Fruit fly (Drosophila melanogaster) whole organism, prepupa: ENCODE measurements around the gene Hap40.

Experiments
- CG10669 ChIP-seq: fragments of 200-800 bp; sonication (Bioruptor generic); optimal IDR thresholded peaks from 3 replicates; lab custom pipeline; 2018; ENCODE audit warnings: missing biosample characterization, mild to moderate bottlenecking, missing genetic modification characterization, moderate library complexity
- CG11294 ChIP-seq: fragments of 200-800 bp; sonication (Bioruptor generic); IDR thresholded peaks from 2 replicates; pipeline ENCODE4 v1.3.6; 2022; ENCODE audit warnings: missing biosample characterization, missing genetic modification characterization
- CG11902 ChIP-seq: fragments of 200-800 bp; sonication (Bioruptor generic); optimal IDR thresholded peaks from 3 replicates; lab custom pipeline; 2016; ENCODE audit warnings: missing biosample characterization, missing genetic modification characterization
- CG15336 ChIP-seq: fragments of 200-800 bp; sonication (Bioruptor generic); IDR thresholded peaks from 2 replicates; pipeline ENCODE4 v1.3.6; 2022; ENCODE audit warnings: missing biosample characterization, missing genetic modification characterization
- CG1621 ChIP-seq: fragments of 200-800 bp; sonication (Bioruptor generic); optimal IDR thresholded peaks from 3 replicates; lab custom pipeline; 2018; ENCODE audit warnings: missing biosample characterization, mild to moderate bottlenecking, missing genetic modification characterization
- CG16779 ChIP-seq: fragments of 200-800 bp; sonication (Bioruptor generic); optimal IDR thresholded peaks from 3 replicates; lab custom pipeline; 2017; ENCODE audit warnings: missing biosample characterization, mild to moderate bottlenecking, missing genetic modification characterization
- CG3032 ChIP-seq: fragments of 200-800 bp; optimal IDR thresholded peaks from 2 replicates; lab custom pipeline; 2019; ENCODE audit warnings: missing biosample characterization, mild to moderate bottlenecking, missing genetic modification characterization, moderate library complexity
- CG32006 ChIP-seq: fragments of 200-800 bp; sonication (Bioruptor generic); optimal IDR thresholded peaks from 3 replicates; lab custom pipeline; 2017; ENCODE audit warnings: missing biosample characterization, mild to moderate bottlenecking, missing genetic modification characterization
- CG34406 ChIP-seq: fragments of 200-800 bp; sonication (Bioruptor generic); optimal IDR thresholded peaks from 3 replicates; lab custom pipeline; 2016; ENCODE audit warnings: missing biosample characterization, missing genetic modification characterization
- CG4318 ChIP-seq: fragments of 200-800 bp; sonication (Bioruptor generic); optimal IDR thresholded peaks from 3 replicates; lab custom pipeline; 2017; ENCODE audit warnings: missing biosample characterization, mild to moderate bottlenecking, missing genetic modification characterization
- CG6163 ChIP-seq: fragments of 200-800 bp; sonication (Bioruptor generic); IDR thresholded peaks from 3 replicates; pipeline ENCODE4 v1.3.6; 2022; ENCODE audit warnings: missing biosample characterization, missing genetic modification characterization
- CG6276 ChIP-seq: fragments of 200-800 bp; sonication (Bioruptor generic); optimal IDR thresholded peaks from 2 replicates; lab custom pipeline; 2017; ENCODE audit warnings: missing biosample characterization, mild to moderate bottlenecking, missing genetic modification characterization
- CG6792 ChIP-seq: fragments of 200-800 bp; sonication (Bioruptor generic); optimal IDR thresholded peaks from 3 replicates; lab custom pipeline; 2016; ENCODE audit warnings: missing biosample characterization, missing genetic modification characterization
- CG6854 ChIP-seq: fragments of 200-800 bp; sonication (Bioruptor generic); optimal IDR thresholded peaks from 2 replicates; lab custom pipeline; 2017; ENCODE audit warnings: missing biosample characterization, mild to moderate bottlenecking, missing genetic modification characterization
- CG7368 ChIP-seq: fragments of 200-800 bp; sonication (Bioruptor generic); optimal IDR thresholded peaks from 3 replicates; lab custom pipeline; 2016; ENCODE audit warnings: missing biosample characterization, missing genetic modification characterization
- CG8119 ChIP-seq: fragments of 200-800 bp; sonication (Bioruptor generic); IDR thresholded peaks from 3 replicates; pipeline ENCODE4 v1.3.6; 2022; ENCODE audit warnings: missing biosample characterization, missing genetic modification characterization
- CG8319 ChIP-seq: fragments of 200-800 bp; sonication (Bioruptor generic); optimal IDR thresholded peaks from 3 replicates; lab custom pipeline; 2016; ENCODE audit warnings: missing biosample characterization, missing genetic modification characterization
- CG8632 ChIP-seq: fragments of 200-800 bp; sonication (Bioruptor generic); optimal IDR thresholded peaks from 3 replicates; lab custom pipeline; 2016; ENCODE audit warnings: missing biosample characterization, missing genetic modification characterization
- CG9139 ChIP-seq: fragments of 200-800 bp; sonication (Bioruptor generic); optimal IDR thresholded peaks from 3 replicates; lab custom pipeline; 2017; ENCODE audit warnings: missing biosample characterization, mild to moderate bottlenecking, missing genetic modification characterization
- Eip78C ChIP-seq: fragments of 200-800 bp; sonication (Bioruptor generic); peaks from one replicate; lab custom pipeline; 2016; ENCODE audit warnings: missing biosample characterization, missing genetic modification characterization
- Eip93F ChIP-seq: fragments of 200-800 bp; sonication (Bioruptor generic); optimal IDR thresholded peaks from 2 replicates; lab custom pipeline; 2016; ENCODE audit warnings: missing biosample characterization, mild to moderate bottlenecking, missing genetic modification characterization
- Ets96B ChIP-seq: fragments of 200-800 bp; optimal IDR thresholded peaks from 2 replicates; lab custom pipeline; 2019; ENCODE audit warnings: missing biosample characterization, mild to moderate bottlenecking, missing genetic modification characterization, moderate library complexity
- Gug ChIP-seq: fragments of 200-800 bp; sonication (Bioruptor generic); IDR thresholded peaks from 2 replicates; pipeline ENCODE4 v1.3.6; 2022; ENCODE audit warnings: missing biosample characterization, missing genetic modification characterization
- Hr38 ChIP-seq: sonication (Bioruptor generic); optimal IDR thresholded peaks from 2 replicates; lab custom pipeline; 2016; ENCODE audit warnings: missing biosample characterization, missing genetic modification characterization
- Hr4 ChIP-seq: fragments of 200-800 bp; sonication (Bioruptor generic); optimal IDR thresholded peaks from 3 replicates; lab custom pipeline; 2016; ENCODE audit warnings: missing biosample characterization, missing genetic modification characterization
- Lpt ChIP-seq: fragments of 200-800 bp; sonication (Bioruptor generic); optimal IDR thresholded peaks from 3 replicates; lab custom pipeline; 2016; ENCODE audit warnings: missing biosample characterization, missing genetic modification characterization
- Met ChIP-seq: fragments of 200-800 bp; sonication (Bioruptor generic); optimal IDR thresholded peaks from 3 replicates; lab custom pipeline; 2016; ENCODE audit warnings: missing biosample characterization, missing genetic modification characterization
- OdsH ChIP-seq: fragments of 200-800 bp; sonication (Bioruptor generic); optimal IDR thresholded peaks from 3 replicates; lab custom pipeline; 2016; ENCODE audit warnings: missing biosample characterization, missing genetic modification characterization
- Sox102F ChIP-seq: fragments of 200-800 bp; sonication (Bioruptor generic); optimal IDR thresholded peaks from 2 replicates; lab custom pipeline; 2016; ENCODE audit warnings: missing biosample characterization, mild to moderate bottlenecking, missing genetic modification characterization
- Sox14 ChIP-seq: fragments of 200-800 bp; sonication (Bioruptor generic); optimal IDR thresholded peaks from 3 replicates; lab custom pipeline; 2016; ENCODE audit warnings: missing biosample characterization, missing genetic modification characterization
- Sox15 ChIP-seq: fragments of 200-800 bp; sonication (Bioruptor generic); optimal IDR thresholded peaks from 3 replicates; lab custom pipeline; 2016; ENCODE audit warnings: missing biosample characterization, missing genetic modification characterization
- acj6 ChIP-seq: fragments of 200-800 bp; sonication (Bioruptor generic); optimal IDR thresholded peaks from 3 replicates; lab custom pipeline; 2016; ENCODE audit warnings: missing biosample characterization, missing genetic modification characterization
- cyc ChIP-seq: fragments of 200-800 bp; sonication (Bioruptor generic); optimal IDR thresholded peaks from 3 replicates; lab custom pipeline; 2016; ENCODE audit warnings: missing biosample characterization, missing genetic modification characterization
- dac ChIP-seq: fragments of 200-800 bp; sonication (Bioruptor generic); optimal IDR thresholded peaks from 2 replicates; lab custom pipeline; 2017; ENCODE audit warnings: missing biosample characterization, mild to moderate bottlenecking, missing genetic modification characterization
- eg ChIP-seq: fragments of 200-800 bp; sonication (Bioruptor generic); IDR thresholded peaks from 3 replicates; pipeline ENCODE4 v1.3.6; 2022; ENCODE audit warnings: missing biosample characterization, missing genetic modification characterization
- esn ChIP-seq: fragments of 200-800 bp; sonication (Bioruptor generic); optimal IDR thresholded peaks from 2 replicates; lab custom pipeline; 2016; ENCODE audit warnings: missing biosample characterization, mild to moderate bottlenecking, missing genetic modification characterization, moderate library complexity
- fd85E ChIP-seq: fragments of 200-800 bp; sonication (Bioruptor generic); optimal IDR thresholded peaks from 3 replicates; lab custom pipeline; 2016; ENCODE audit warnings: missing biosample characterization, missing genetic modification characterization
- lz ChIP-seq: fragments of 200-800 bp; sonication (Bioruptor generic); optimal IDR thresholded peaks from 3 replicates; lab custom pipeline; 2016; ENCODE audit warnings: missing biosample characterization, missing genetic modification characterization
- net ChIP-seq: fragments of 200-800 bp; sonication (Bioruptor generic); optimal IDR thresholded peaks from 3 replicates; lab custom pipeline; 2016; ENCODE audit warnings: missing biosample characterization, missing genetic modification characterization
- pdm3 ChIP-seq: fragments of 200-800 bp; sonication (Bioruptor generic); optimal IDR thresholded peaks from 3 replicates; lab custom pipeline; 2016; ENCODE audit warnings: missing biosample characterization, missing genetic modification characterization
- salr ChIP-seq, 2 experiments: fragments of 200-800 bp; sonication (Bioruptor generic); optimal IDR thresholded peaks; 3 replicates each; lab custom pipeline; 2016 to 2018; ENCODE audit warnings: missing biosample characterization in 2 of 2, missing genetic modification characterization in 2 of 2, mild to moderate bottlenecking in 1 of 2
- spab ChIP-seq: fragments of 200-800 bp; sonication (Bioruptor generic); optimal IDR thresholded peaks from 2 replicates; lab custom pipeline; 2017; ENCODE audit warnings: missing biosample characterization, mild to moderate bottlenecking, missing genetic modification characterization, missing genetic modification reagents
- ss ChIP-seq, 2 experiments: fragments of 200-800 bp; sonication (Bioruptor generic); optimal IDR thresholded peaks; 2 replicates in 1 of 2; 3 replicates in 1 of 2; lab custom pipeline; 2017 to 2018; ENCODE audit warnings: mild to moderate bottlenecking in 2 of 2, missing biosample characterization in 2 of 2, missing genetic modification characterization in 2 of 2, moderate library complexity in 1 of 2
- svp ChIP-seq: fragments of 200-800 bp; sonication (Bioruptor generic); peaks from one replicate; lab custom pipeline; 2016; ENCODE audit warnings: missing biosample characterization, missing genetic modification characterization
- topi ChIP-seq: fragments of 200-800 bp; sonication (Bioruptor generic); optimal IDR thresholded peaks from 3 replicates; lab custom pipeline; 2016; ENCODE audit warnings: missing biosample characterization, missing genetic modification characterization
- vri ChIP-seq: fragments of 200-800 bp; sonication (Bioruptor generic); optimal IDR thresholded peaks from 3 replicates; lab custom pipeline; 2016; ENCODE audit warnings: missing biosample characterization, mild to moderate bottlenecking, missing genetic modification characterization

The Hap40 gene

DNA sequence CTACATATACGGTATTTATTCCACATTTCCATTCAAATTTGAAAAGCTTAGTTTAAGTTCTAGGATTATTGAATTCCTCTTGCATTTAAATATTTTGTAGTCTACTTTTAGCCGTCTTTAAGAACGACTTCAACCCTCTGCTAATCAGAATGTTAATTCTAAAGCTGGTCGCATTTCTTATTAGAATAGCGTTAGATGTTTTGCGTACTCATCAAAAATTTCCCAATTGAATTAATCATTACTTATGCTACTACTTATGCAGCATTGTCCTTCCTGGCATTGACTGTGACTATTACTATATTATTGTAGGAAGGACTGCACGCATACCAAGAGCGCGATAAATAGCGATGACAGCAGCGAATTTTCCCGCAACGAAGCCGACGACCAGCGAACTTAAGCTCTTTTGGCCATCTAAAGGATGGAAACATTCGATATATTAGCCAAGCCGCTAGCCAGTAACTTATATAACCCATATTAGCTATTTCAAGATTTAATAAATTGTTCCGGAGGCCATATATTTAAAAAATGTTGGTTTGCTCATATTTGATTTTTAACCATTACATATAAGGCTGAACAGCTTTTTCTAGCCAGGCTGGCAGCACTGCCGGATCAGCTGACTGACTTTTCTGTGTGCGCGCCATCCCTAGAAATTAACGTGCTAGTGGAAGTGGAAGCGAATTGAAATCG, 6.9 kb upstream of the Hap40 start, which contains the start of gene CG8128 (continued):
- TF ChIP-seq net (GFP tag; lab: Kevin White, UChicago) (no peak), Ets96B (tag; lab: Kevin White, UChicago) (no peak), dac (no peak), Sox15 (GFP tag; lab: Kevin White, UChicago) (no peak), CG10669 (GFP tag; lab: Kevin White, UChicago) (no peak), CG11902 (no peak), esn (GFP tag; lab: Kevin White, UChicago) (peak; percentile 6), CG7368 (no peak), CG11294 (GFP tag; lab: Robert Waterston, UW) (no peak), salr (GFP tag; optimal IDR thresholded peaks at IDR 0.05; lab: Kevin White, UChicago) (no peak), CG6276 (no peak), Gug (GFP tag; lab: Robert Waterston, UW) (no peak), CG8632 (GFP tag; lab: Kevin White, UChicago) (no peak), acj6 (GFP tag; lab: Kevin White, UChicago) (no peak), Eip93F (no peak), Hr38 (GFP tag; lab: Kevin White, UChicago) (no peak), CG8119 (no peak), CG32006 (GFP tag; lab: Kevin White, UChicago) (no peak), Hr4 (GFP tag; lab: Kevin White, UChicago) (no peak), cyc (no peak), CG16779 (tag; lab: Kevin White, UChicago) (no peak), CG34406 (GFP tag; lab: Kevin White, UChicago) (no peak), CG6854 (GFP tag; lab: Kevin White, UChicago) (no peak), lz (GFP tag; lab: Kevin White, UChicago) (peak; percentile 8), Sox102F (GFP tag; lab: Kevin White, UChicago) (no peak), Eip78C (GFP tag; lab: Kevin White, UChicago) (no peak), CG15336 (GFP tag; lab: Robert Waterston, UW) (no peak), pdm3 (GFP tag; lab: Kevin White, UChicago) (peak; percentile 28)

DNA sequence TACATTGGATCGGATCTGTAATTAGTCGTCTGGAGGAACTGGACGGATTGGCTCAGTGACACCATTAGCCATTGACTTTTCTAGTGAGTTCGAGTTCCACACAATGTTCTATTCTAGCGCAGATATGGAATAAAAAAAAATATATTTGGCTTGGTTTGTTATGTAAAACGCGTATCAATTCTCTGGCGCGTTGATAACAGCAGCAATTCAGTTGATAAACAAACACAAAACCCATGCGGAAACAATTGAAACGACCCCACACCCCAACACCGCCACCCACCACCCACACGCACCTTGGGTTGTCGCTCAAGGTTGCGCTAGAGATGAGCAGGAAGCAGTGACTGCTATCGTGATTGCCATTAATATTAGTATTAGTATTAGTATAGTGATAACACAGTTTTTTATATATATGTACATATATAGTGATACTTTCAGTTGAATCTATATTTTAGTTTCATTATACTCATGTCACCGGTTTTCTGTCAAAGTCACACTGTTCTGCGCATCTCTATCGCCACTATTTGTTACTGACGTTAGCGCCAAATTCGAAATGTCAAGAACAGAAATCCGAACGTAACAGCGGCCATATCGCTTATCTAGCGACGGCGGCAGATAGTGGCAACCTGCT, 6.2 kb upstream of the Hap40 start:
- peak; percentile 82 to 84 for TF ChIP-seq ss (GFP tag; optimal IDR thresholded peaks at IDR 0.05; lab: Kevin White, UChicago)
- peak; percentile 86 for TF ChIP-seq Lpt (GFP tag; lab: Kevin White, UChicago)
- peak; percentile 89 for TF ChIP-seq Gug (GFP tag; lab: Robert Waterston, UW)
- TF ChIP-seq Ets96B (tag; lab: Kevin White, UChicago) = peak; percentile 86
- TF ChIP-seq Sox14 (GFP tag; lab: Kevin White, UChicago) = peak; percentile 68
- peak; percentile 79 for TF ChIP-seq pdm3 (GFP tag; lab: Kevin White, UChicago)
- peak; percentile 82 for TF ChIP-seq esn (GFP tag; lab: Kevin White, UChicago)
- TF ChIP-seq CG6163 = peak; percentile 94
- TF ChIP-seq CG9139 (GFP tag; lab: Kevin White, UChicago) = peak; percentile 71
- TF ChIP-seq fd85E = no peak
- TF ChIP-seq lz (GFP tag; lab: Kevin White, UChicago) = peak; percentile 74
- peak; percentile 83 for TF ChIP-seq CG6792 (GFP tag; lab: Kevin White, UChicago)
- peak; percentile 74 for TF ChIP-seq CG8119
- peak; percentile 65 for TF ChIP-seq CG8319 (GFP tag; lab: Kevin White, UChicago)
- peak; percentile 78 for TF ChIP-seq CG34406 (GFP tag; lab: Kevin White, UChicago)
- TF ChIP-seq Met (GFP tag; lab: Kevin White, UChicago) = peak; percentile 82
- peak; percentile 83 for TF ChIP-seq CG15336 (GFP tag; lab: Robert Waterston, UW)
- TF ChIP-seq CG11902 = peak; percentile 78
- TF ChIP-seq spab (GFP tag; lab: Kevin White, UChicago) = peak; percentile 78
- peak; percentile 93 for TF ChIP-seq Eip78C (GFP tag; lab: Kevin White, UChicago)
- TF ChIP-seq dac = peak; percentile 76
- TF ChIP-seq Sox102F (GFP tag; lab: Kevin White, UChicago) = peak; percentile 69
- peak; percentile 79 for TF ChIP-seq cyc
- TF ChIP-seq OdsH (GFP tag; lab: Kevin White, UChicago) = peak; percentile 86
- TF ChIP-seq CG1621 (tag; lab: Kevin White, UChicago) = peak; percentile 76
- peak; percentile 86 for TF ChIP-seq CG3032 (tag; lab: Kevin White, UChicago)
- peak; percentile 79 for TF ChIP-seq CG8632 (GFP tag; lab: Kevin White, UChicago)
- TF ChIP-seq topi (GFP tag; lab: Kevin White, UChicago) = peak; percentile 73
- TF ChIP-seq vri = peak; percentile 82
- peak; percentile 53 to 57 for TF ChIP-seq salr (GFP tag; optimal IDR thresholded peaks at IDR 0.05; lab: Kevin White, UChicago)
- TF ChIP-seq svp = peak; percentile 86
- TF ChIP-seq acj6 (GFP tag; lab: Kevin White, UChicago) = peak; percentile 84
- TF ChIP-seq CG4318 = peak; percentile 79
- peak; percentile 48 for TF ChIP-seq CG6854 (GFP tag; lab: Kevin White, UChicago)
- peak; percentile 75 for TF ChIP-seq net (GFP tag; lab: Kevin White, UChicago)
- peak; percentile 83 for TF ChIP-seq CG10669 (GFP tag; lab: Kevin White, UChicago)
- TF ChIP-seq eg (GFP tag; lab: Robert Waterston, UW) = peak; percentile 93
